Fruit fly (Drosophila melanogaster) whole organism, embryonic: ENCODE measurements around the gene dachs.

Experiments
- ATbp ChIP-seq: fragments of 200-800 bp; sonication (Bioruptor generic); optimal IDR thresholded peaks from 2 replicates; lab custom pipeline; 2017; ENCODE audit warnings: missing biosample characterization, mild to moderate bottlenecking, missing genetic modification characterization, missing genetic modification reagents
- Atf3 ChIP-seq: fragments of 200-800 bp; sonication (Bioruptor generic); optimal IDR thresholded peaks from 3 replicates; lab custom pipeline; 2016; ENCODE audit warnings: missing biosample characterization, missing genetic modification characterization
- BEAF-32 ChIP-seq: fragments of 200-800 bp; sonication (Bioruptor generic); optimal IDR thresholded peaks from 3 replicates; lab custom pipeline; 2017; ENCODE audit warnings: missing biosample characterization, missing genetic modification characterization, mild to moderate bottlenecking, moderate library complexity, missing genetic modification reagents
- CG13287 ChIP-seq: fragments of 200-800 bp; sonication (Bioruptor generic); IDR thresholded peaks from 2 replicates; pipeline ENCODE4 v1.3.6; 2022; ENCODE audit warnings: missing biosample characterization, missing genetic modification characterization; ENCODE audit not compliant: partially characterized antibody
- CG13424 ChIP-seq: fragments of 200-800 bp; sonication (Bioruptor generic); optimal IDR thresholded peaks from 2 replicates; lab custom pipeline; 2019; ENCODE audit warnings: missing biosample characterization, mild to moderate bottlenecking, missing genetic modification characterization, moderate library complexity
- CG14860 ChIP-seq: fragments of 200-800 bp; sonication (Bioruptor generic); IDR thresholded peaks from 3 replicates; pipeline ENCODE4 v1.3.6; 2022; ENCODE audit warnings: missing biosample characterization, missing genetic modification characterization; ENCODE audit not compliant: partially characterized antibody
- CG15479 ChIP-seq: fragments of 200-800 bp; sonication (Bioruptor generic); optimal IDR thresholded peaks from 3 replicates; lab custom pipeline; 2019; ENCODE audit warnings: missing biosample characterization, mild to moderate bottlenecking, missing genetic modification characterization, moderate library complexity
- CG16813 ChIP-seq: fragments of 200-800 bp; sonication (Bioruptor generic); IDR thresholded peaks from 3 replicates; pipeline ENCODE4 v1.3.6; 2022; ENCODE audit warnings: missing biosample characterization, missing genetic modification characterization; ENCODE audit not compliant: partially characterized antibody
- CG17802 ChIP-seq: fragments of 200-800 bp; sonication (Bioruptor generic); optimal IDR thresholded peaks from 2 replicates; lab custom pipeline; 2018; ENCODE audit warnings: missing biosample characterization, mild to moderate bottlenecking, missing genetic modification characterization, moderate library complexity
- CG17829 ChIP-seq: fragments of 200-800 bp; optimal IDR thresholded peaks from 2 replicates; lab custom pipeline; 2019; ENCODE audit warnings: missing biosample characterization, mild to moderate bottlenecking, missing genetic modification characterization, moderate library complexity
- CG31441 ChIP-seq: fragments of 200-800 bp; sonication (Bioruptor generic); IDR thresholded peaks from 2 replicates; pipeline ENCODE4 v1.3.6; 2022; ENCODE audit warnings: missing biosample characterization, missing genetic modification characterization
- CG43689 ChIP-seq: fragments of 200-800 bp; sonication (Bioruptor generic); IDR thresholded peaks from 2 replicates; pipeline ENCODE4 v1.3.6; 2022; ENCODE audit warnings: missing biosample characterization, missing genetic modification characterization
- CG4424 ChIP-seq: fragments of 200-800 bp; sonication (Bioruptor generic); optimal IDR thresholded peaks from 3 replicates; lab custom pipeline; 2016; ENCODE audit warnings: missing biosample characterization, missing genetic modification characterization
- CG5180 ChIP-seq: fragments of 200-800 bp; sonication (Bioruptor generic); optimal IDR thresholded peaks from 3 replicates; lab custom pipeline; 2017; ENCODE audit warnings: missing biosample characterization, missing genetic modification characterization, mild to moderate bottlenecking, moderate library complexity, missing genetic modification reagents
- CG5953 ChIP-seq: fragments of 200-800 bp; sonication (Bioruptor generic); IDR thresholded peaks from 2 replicates; pipeline ENCODE4 v1.3.6; 2022; ENCODE audit warnings: missing biosample characterization, missing genetic modification characterization
- CG7357 ChIP-seq: fragments of 200-800 bp; sonication (Bioruptor generic); IDR thresholded peaks from 3 replicates; pipeline ENCODE4 v1.3.6; 2022; ENCODE audit warnings: missing biosample characterization, missing genetic modification characterization
- CG8290 ChIP-seq, 3 experiments: fragments of 200-800 bp; sonication (Bioruptor generic); optimal IDR thresholded peaks; 2 replicates each; lab custom pipeline; 2016 to 2019; ENCODE audit warnings: missing biosample characterization in 3 of 3, missing genetic modification characterization in 3 of 3, mild to moderate bottlenecking in 2 of 3, moderate library complexity in 1 of 3
- CG9437 ChIP-seq: fragments of 200-800 bp; sonication (Bioruptor generic); optimal IDR thresholded peaks from 2 replicates; lab custom pipeline; 2018; ENCODE audit warnings: missing biosample characterization, mild to moderate bottlenecking, missing genetic modification characterization
- CTCF ChIP-seq: fragments of 200-800 bp; sonication (Bioruptor generic); optimal IDR thresholded peaks from 2 replicates; lab custom pipeline; 2017; ENCODE audit warnings: missing biosample characterization, mild to moderate bottlenecking, missing genetic modification characterization, moderate library complexity
- D ChIP-seq, 2 experiments: fragments of 200-800 bp in 1 of 2; fragments of >200 bp in 1 of 2; sonication (Bioruptor generic) in 1 of 2; optimal IDR thresholded peaks; 2 replicates in 1 of 2; 3 replicates in 1 of 2; lab custom pipeline; 2017; ENCODE audit warnings: mild to moderate bottlenecking in 1 of 2, missing biosample characterization in 1 of 2, missing genetic modification characterization in 1 of 2, missing genetic modification reagents in 1 of 2
- Deaf1 ChIP-seq: fragments of 200-800 bp; optimal IDR thresholded peaks from 3 replicates; lab custom pipeline; 2019; ENCODE audit warnings: missing biosample characterization, mild to moderate bottlenecking, missing genetic modification characterization, moderate library complexity
- Dek ChIP-seq: fragments of 200-800 bp; sonication (Bioruptor generic); optimal IDR thresholded peaks from 3 replicates; lab custom pipeline; 2019; ENCODE audit warnings: missing biosample characterization, mild to moderate bottlenecking, missing genetic modification characterization, moderate library complexity
- Dll ChIP-seq: fragments of 200-800 bp; sonication (Bioruptor generic); IDR thresholded peaks from 4 replicates; pipeline ENCODE4 v1.3.6; 2022; ENCODE audit warnings: missing biosample characterization, missing genetic modification characterization; ENCODE audit not compliant: partially characterized antibody
- Eip74EF ChIP-seq, 2 experiments: fragments of 200-800 bp in 1 of 2; fragments of >200 bp in 1 of 2; sonication (Bioruptor generic) in 1 of 2; optimal IDR thresholded peaks; 2 replicates each; lab custom pipeline; 2017 to 2019; ENCODE audit warnings: missing biosample characterization in 2 of 2, missing genetic modification characterization in 2 of 2, mild to moderate bottlenecking in 1 of 2, moderate library complexity in 1 of 2
- Ets65A ChIP-seq: fragments of 200-800 bp; sonication (Bioruptor generic); peaks from one replicate; lab custom pipeline; 2016; ENCODE audit warnings: missing biosample characterization, missing genetic modification characterization
- HLH4C ChIP-seq: fragments of 200-800 bp; sonication (Bioruptor generic); IDR thresholded peaks from 3 replicates; pipeline ENCODE4 v1.3.6; 2022; ENCODE audit warnings: missing biosample characterization, missing genetic modification characterization; ENCODE audit not compliant: partially characterized antibody
- Max ChIP-seq: fragments of 200-800 bp; sonication (Bioruptor generic); optimal IDR thresholded peaks from 2 replicates; lab custom pipeline; 2016; ENCODE audit warnings: missing biosample characterization, mild to moderate bottlenecking, missing genetic modification characterization
- Med ChIP-seq: fragments of 200-800 bp; sonication (Bioruptor generic); peaks from one replicate; lab custom pipeline; 2016; ENCODE audit warnings: missing biosample characterization, missing genetic modification characterization, mild to moderate bottlenecking, inconsistent platforms, moderate library complexity
- Myb ChIP-seq: fragments of 200-800 bp; sonication (Bioruptor generic); optimal IDR thresholded peaks from 2 replicates; lab custom pipeline; 2016; ENCODE audit warnings: missing biosample characterization, missing genetic modification characterization
- Pdp1 ChIP-seq, 2 experiments: fragments of 200-800 bp; sonication (Bioruptor generic); optimal IDR thresholded peaks; 3 replicates each; lab custom pipeline; 2016; ENCODE audit warnings: missing biosample characterization in 2 of 2, missing genetic modification characterization in 2 of 2, mild to moderate bottlenecking in 1 of 2, moderate library complexity in 1 of 2
- Sry-δ ChIP-seq: fragments of 200-800 bp; sonication (Bioruptor generic); optimal IDR thresholded peaks from 2 replicates; lab custom pipeline; 2016; ENCODE audit warnings: missing biosample characterization, missing genetic modification characterization
- Taf1 ChIP-seq: fragments of 200-800 bp; sonication (Bioruptor generic); IDR thresholded peaks from 2 replicates; pipeline ENCODE4 v1.3.6; 2022; ENCODE audit warnings: missing biosample characterization, missing genetic modification characterization
- cad ChIP-seq: fragments of >200 bp; optimal IDR thresholded peaks from 2 replicates; lab custom pipeline; 2017; ENCODE audit warnings: missing biosample characterization, missing genetic modification characterization
- chn ChIP-seq: fragments of 200-800 bp; sonication (Bioruptor generic); optimal IDR thresholded peaks from 2 replicates; lab custom pipeline; 2016; ENCODE audit warnings: missing biosample characterization, missing genetic modification characterization
- eve ChIP-seq, 2 experiments: fragments of >200 bp; optimal IDR thresholded peaks; 2 replicates each; lab custom pipeline; 2017; ENCODE audit warnings: missing biosample characterization in 2 of 2, missing genetic modification characterization in 2 of 2
- gce ChIP-seq: fragments of 200-800 bp; sonication (Bioruptor generic); IDR thresholded peaks from 3 replicates; pipeline ENCODE4 v1.3.6; 2022; ENCODE audit warnings: missing biosample characterization, missing genetic modification characterization
- her ChIP-seq: fragments of 200-800 bp; sonication (Bioruptor generic); optimal IDR thresholded peaks from 2 replicates; lab custom pipeline; 2016; ENCODE audit warnings: missing biosample characterization, missing genetic modification characterization
- hkb ChIP-seq, 2 experiments: fragments of 200-800 bp in 1 of 2; fragments of >200 bp in 1 of 2; sonication (Bioruptor generic) in 1 of 2; IDR thresholded peaks in 1 of 2; optimal IDR thresholded peaks in 1 of 2; 2 replicates each; pipeline versions ENCODE4 v1.3.6 to Lab custom; 2017 to 2022; ENCODE audit warnings: missing biosample characterization in 1 of 2, missing genetic modification characterization in 1 of 2
- jing ChIP-seq: fragments of 200-800 bp; sonication (Bioruptor generic); optimal IDR thresholded peaks from 2 replicates; lab custom pipeline; 2018; ENCODE audit warnings: missing biosample characterization, mild to moderate bottlenecking, missing genetic modification characterization
- kni ChIP-seq: fragments of 200-800 bp; sonication (Bioruptor generic); optimal IDR thresholded peaks from 3 replicates; lab custom pipeline; 2017; ENCODE audit warnings: mild to moderate bottlenecking, missing biosample characterization, missing genetic modification reagents, missing genetic modification characterization
- knrl ChIP-seq: fragments of 200-800 bp; sonication (Bioruptor generic); IDR thresholded peaks from 3 replicates; pipeline ENCODE4 v1.3.6; 2022; ENCODE audit warnings: missing biosample characterization, missing genetic modification characterization; ENCODE audit not compliant: partially characterized antibody
- maf-S ChIP-seq: fragments of 200-800 bp; sonication (Bioruptor generic); optimal IDR thresholded peaks from 2 replicates; lab custom pipeline; 2016; ENCODE audit warnings: missing biosample characterization, missing genetic modification characterization
- nmo ChIP-seq: fragments of 200-800 bp; sonication (Bioruptor generic); optimal IDR thresholded peaks from 2 replicates; lab custom pipeline; 2018; ENCODE audit warnings: missing biosample characterization, mild to moderate bottlenecking, missing genetic modification characterization, moderate library complexity
- pho ChIP-seq: fragments of 200-800 bp; sonication (Bioruptor generic); optimal IDR thresholded peaks from 2 replicates; lab custom pipeline; 2016; ENCODE audit warnings: missing biosample characterization, missing genetic modification characterization
- prd ChIP-seq, 3 experiments: fragments of >200 bp in 2 of 3; fragments of 200-800 bp in 1 of 3; sonication (Bioruptor generic) in 1 of 3; optimal IDR thresholded peaks in 2 of 3; IDR thresholded peaks in 1 of 3; 2 replicates in 2 of 3; 3 replicates in 1 of 3; pipeline versions ENCODE4 v1.3.6 to Lab custom; 2017 to 2022; ENCODE audit warnings: missing biosample characterization in 1 of 3, missing genetic modification characterization in 1 of 3
- schlank ChIP-seq: fragments of 200-800 bp; sonication (Bioruptor generic); optimal IDR thresholded peaks from 2 replicates; lab custom pipeline; 2018; ENCODE audit warnings: missing biosample characterization, mild to moderate bottlenecking, missing genetic modification characterization
- stwl ChIP-seq: fragments of 200-800 bp; sonication (Bioruptor generic); optimal IDR thresholded peaks from 3 replicates; lab custom pipeline; 2018; ENCODE audit warnings: missing biosample characterization, mild to moderate bottlenecking, missing genetic modification characterization, moderate library complexity
- wor ChIP-seq: fragments of 200-800 bp; sonication (Bioruptor generic); IDR thresholded peaks from 2 replicates; pipeline ENCODE4 v1.3.6; 2022; ENCODE audit warnings: missing biosample characterization, missing genetic modification characterization

The dachs gene

dm6 chr2L:8477971-8478370 lies 11.4 kb downstream of the dachs start (continued):
- TF ChIP-seq chn (peak; percentile 46), Sry-δ (GFP tag; lab: Kevin White, UChicago) (peak; percentile 69), prd (optimal IDR thresholded peaks at IDR 0.05; lab: Kevin White, UChicago) (no peak), prd (GFP tag; IDR thresholded peaks at IDR 0.05; lab: Robert Waterston, UW) (no peak), Taf1 (no peak), CG13424 (tag; lab: Kevin White, UChicago) (no peak), Max (peak; percentile 1), CG8290 (GFP tag; optimal IDR thresholded peaks at IDR 0.05; lab: Kevin White, UChicago) (peak; percentile 82), CG8290 (tag; optimal IDR thresholded peaks at IDR 0.05; lab: Kevin White, UChicago) (peak in 1 of 2 experiments; percentile 10), CG5180 (GFP tag; lab: Kevin White, UChicago) (no peak), stwl (tag; lab: Kevin White, UChicago) (peak; percentile 86), D (optimal IDR thresholded peaks at IDR 0.05; lab: Kevin White, UChicago) (peak; percentile 75), D (GFP tag; optimal IDR thresholded peaks at IDR 0.05; lab: Kevin White, UChicago) (peak; percentile 51), CG13287 (GFP tag; lab: Robert Waterston, UW) (peak; percentile 41), wor (GFP tag; lab: Robert Waterston, UW) (no peak), ATbp (no peak), HLH4C (peak; percentile 49; the same call in 1 of the 3 replicates), Med (GFP tag; lab: Kevin White, UChicago) (peak; percentile 90), CG17802 (tag; lab: Kevin White, UChicago) (no peak), CG15479 (GFP tag; lab: Kevin White, UChicago) (peak; percentile 88), CG43689 (GFP tag; lab: Robert Waterston, UW) (no peak), kni (GFP tag; lab: Kevin White, UChicago) (no peak), CG7357 (GFP tag; lab: Robert Waterston, UW) (no peak), Myb (peak; percentile 100), Pdp1 (GFP tag; optimal IDR thresholded peaks at IDR 0.05; lab: Kevin White, UChicago) (peak in 1 of 2 experiments; percentile 54), CG4424 (GFP tag; lab: Kevin White, UChicago) (no peak), Dek (peak; percentile 46), Dll (GFP tag; lab: Robert Waterston, UW) (peak; percentile 19; the same call in 1 of the 4 replicates), maf-S (peak; percentile 3), Ets65A (peak; percentile 72), cad (no peak), nmo (GFP tag; lab: Kevin White, UChicago) (peak; percentile 35), jing (no peak), CG5953 (GFP tag; lab: Robert Waterston, UW) (no peak), schlank (no peak), BEAF-32 (GFP tag; lab: Kevin White, UChicago) (peak; percentile 54), Deaf1 (tag; lab: Kevin White, UChicago) (no peak), hkb (optimal IDR thresholded peaks at IDR 0.05; lab: Kevin White, UChicago) (peak; percentile 2), hkb (GFP tag; IDR thresholded peaks at IDR 0.05; lab: Robert Waterston, UW) (no peak), CG17829 (tag; lab: Kevin White, UChicago) (peak; percentile 23), CG31441 (no peak), pho (GFP tag; lab: Kevin White, UChicago) (peak; percentile 30), CG14860 (GFP tag; lab: Robert Waterston, UW) (peak; percentile 54), gce (GFP tag; lab: Robert Waterston, UW) (no peak), CG9437 (no peak), Eip74EF (GFP tag; optimal IDR thresholded peaks at IDR 0.05; lab: Kevin White, UChicago) (peak in 1 of 2 experiments; percentile 90), knrl (GFP tag; lab: Robert Waterston, UW) (peak; percentile 69; the same call in 2 of the 3 replicates), CG16813 (no peak), her (GFP tag; lab: Kevin White, UChicago) (no peak), eve (GFP tag; optimal IDR thresholded peaks at IDR 0.05; lab: Kevin White, UChicago) (no peak), CTCF (peak; percentile 59), Atf3 (GFP tag; lab: Kevin White, UChicago) (no peak)
